Worm (Caenorhabditis elegans): ENCODE results near the gene ZC373.2.

ZC373.2 gene

ce11 chrX:10027556-10027955, 30.7 kb downstream of the ZC373.2 start, which contains the start of gene mkk-4:
Gene mkk-4, plus strand, starts transcription at chrX:10027856.
- no peak for TF ChIP-seq alr-1 (tag; optimal IDR thresholded peaks at IDR 0.05)
- TF ChIP-seq nhr-6 (tag; optimal IDR thresholded peaks at IDR 0.05), result no peak
- no peak for TF ChIP-seq nhr-21 (tag; optimal IDR thresholded peaks at IDR 0.05)
- no peak for TF ChIP-seq blmp-1 (tag; optimal IDR thresholded peaks at IDR 0.05; ENCODE audit: insufficient read depth)
- no peak for TF ChIP-seq nhr-10 (tag; optimal IDR thresholded peaks at IDR 0.05)
- no peak for TF ChIP-seq sma-3 (GFP tag; optimal IDR thresholded peaks at IDR 0.05)
- TF ChIP-seq ztf-4 (tag; optimal IDR thresholded peaks at IDR 0.05), result no peak
- no peak for TF ChIP-seq elt-1 (tag; optimal IDR thresholded peaks at IDR 0.05)
- no peak for TF ChIP-seq lin-39 (tag; optimal IDR thresholded peaks at IDR 0.05)
- no peak for TF ChIP-seq R02D3.7 (tag; optimal IDR thresholded peaks at IDR 0.05)
- no peak for TF ChIP-seq elt-3 (tag; optimal IDR thresholded peaks at IDR 0.05)
- TF ChIP-seq nhr-237 (tag; optimal IDR thresholded peaks at IDR 0.05), result no peak
- no peak for TF ChIP-seq ZK546.5 (tag; optimal IDR thresholded peaks at IDR 0.05)
- TF ChIP-seq zag-1 (tag; optimal IDR thresholded peaks at IDR 0.05), result no peak

DNA sequence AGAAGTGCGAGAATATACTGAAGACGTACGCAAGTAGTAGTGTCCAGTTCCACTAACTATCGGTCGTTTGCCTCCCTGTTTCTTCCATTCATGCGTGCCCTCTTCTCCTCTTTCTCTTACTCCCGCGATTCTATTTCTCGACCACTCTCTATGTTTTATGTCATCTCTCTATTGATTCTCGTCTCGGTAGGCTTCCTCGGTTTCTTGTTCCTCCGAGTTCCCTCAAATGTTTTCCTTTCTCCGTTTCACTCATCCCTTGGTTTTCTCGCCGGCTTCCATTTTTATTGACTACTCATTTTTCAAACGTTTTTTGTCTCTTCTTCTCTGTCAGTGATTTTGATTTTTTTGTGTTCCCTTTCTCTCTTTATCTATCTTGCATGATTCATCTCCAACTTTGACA, 31.9 kb downstream of the ZC373.2 start:
- TF ChIP-seq unc-62 (GFP tag; optimal IDR thresholded peaks at IDR 0.05), result no peak
- no peak for TF ChIP-seq egl-27 (tag; optimal IDR thresholded peaks at IDR 0.05)
- no peak for TF ChIP-seq ztf-4 (tag; optimal IDR thresholded peaks at IDR 0.05)
- TF ChIP-seq skn-1 (tag; optimal IDR thresholded peaks at IDR 0.05), result no peak
- peak; percentile 43 for TF ChIP-seq nhr-25 (tag; optimal IDR thresholded peaks at IDR 0.05)
- no peak for TF ChIP-seq R02D3.7 (tag; optimal IDR thresholded peaks at IDR 0.05)
- TF ChIP-seq unc-55 (GFP tag; optimal IDR thresholded peaks at IDR 0.05), result peak; percentile 46
- no peak for TF ChIP-seq nhr-11 (tag; optimal IDR thresholded peaks at IDR 0.05)
- peak; percentile 13 for TF ChIP-seq lin-13 (GFP tag; optimal IDR thresholded peaks at IDR 0.05)
- no peak for TF ChIP-seq ztf-1 (GFP tag; conservative IDR thresholded peaks at IDR 0.05)
- no peak for TF ChIP-seq ZK546.5 (tag; optimal IDR thresholded peaks at IDR 0.05)
- no peak for TF ChIP-seq nhr-23 (tag; optimal IDR thresholded peaks at IDR 0.05)
- no peak for TF ChIP-seq alr-1 (tag; optimal IDR thresholded peaks at IDR 0.05)
- TF ChIP-seq ceh-82 (tag; optimal IDR thresholded peaks at IDR 0.05), result no peak
- peak in 1 of 2 experiments; percentile 1 for TF ChIP-seq mdl-1 (tag; optimal IDR thresholded peaks at IDR 0.05)
- peak; percentile 23 for TF ChIP-seq sma-3 (GFP tag; optimal IDR thresholded peaks at IDR 0.05)
- TF ChIP-seq lin-11 (tag; optimal IDR thresholded peaks at IDR 0.05), result no peak
- TF ChIP-seq fos-1 (tag; optimal IDR thresholded peaks at IDR 0.05), result peak; percentile 76
- peak; percentile 59 for TF ChIP-seq nhr-6 (tag; optimal IDR thresholded peaks at IDR 0.05)
- peak in 1 of 2 experiments; percentile 51 for TF ChIP-seq lsy-2 (tag; optimal IDR thresholded peaks at IDR 0.05)
- no peak for TF ChIP-seq ztf-11 (tag; optimal IDR thresholded peaks at IDR 0.05)
- TF ChIP-seq zag-1 (tag; optimal IDR thresholded peaks at IDR 0.05), result peak; percentile 63
- peak; percentile 26 for TF ChIP-seq nhr-21 (tag; optimal IDR thresholded peaks at IDR 0.05)
- peak; percentile 58 for TF ChIP-seq C34F6.9 (tag; optimal IDR thresholded peaks at IDR 0.05)
- TF ChIP-seq F13H6.1 (tag; optimal IDR thresholded peaks at IDR 0.05), result peak; percentile 69
- TF ChIP-seq sma-9 (GFP tag; optimal IDR thresholded peaks at IDR 0.05), result peak; percentile 59
- no peak for TF ChIP-seq sma-9 (tag; optimal IDR thresholded peaks at IDR 0.05)
- TF ChIP-seq ceh-16 (tag; optimal IDR thresholded peaks at IDR 0.05), result peak; percentile 20
- TF ChIP-seq nhr-129 (tag; optimal IDR thresholded peaks at IDR 0.05), result peak; percentile 83
- peak; percentile 51 for TF ChIP-seq mab-5 (tag; optimal IDR thresholded peaks at IDR 0.05)
- TF ChIP-seq Y55F3AM.14 (GFP tag; optimal IDR thresholded peaks at IDR 0.05), result no peak
- no peak for TF ChIP-seq peb-1 (tag; optimal IDR thresholded peaks at IDR 0.05)
- TF ChIP-seq crh-2 (tag; optimal IDR thresholded peaks at IDR 0.05), result peak; percentile 67
- TF ChIP-seq sem-4 (tag; optimal IDR thresholded peaks at IDR 0.05), result peak; percentile 43
- no peak for TF ChIP-seq dmd-4 (tag; optimal IDR thresholded peaks at IDR 0.05)
- no peak for TF ChIP-seq nhr-12 (tag; optimal IDR thresholded peaks at IDR 0.05)

DNA sequence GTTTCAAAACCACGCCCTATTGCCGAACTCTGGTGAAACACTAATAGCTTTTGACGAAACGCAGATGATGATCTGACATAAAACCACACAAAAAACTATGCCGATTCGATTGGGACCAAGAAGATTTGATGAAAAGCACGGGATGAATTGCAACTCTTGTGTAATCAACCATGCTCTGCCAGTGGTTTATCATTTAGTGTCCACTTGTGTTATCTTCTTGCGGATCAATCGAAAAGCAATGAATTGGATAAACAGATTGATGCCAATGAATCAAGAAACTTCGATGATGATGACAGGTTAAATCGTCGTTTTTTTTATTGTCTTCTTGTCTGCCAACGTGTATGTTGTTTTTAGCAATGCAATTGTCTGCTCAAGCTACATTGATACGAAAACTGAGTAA, 36.2 kb downstream of the ZC373.2 start, which contains the start of gene F42G10.1:
Gene F42G10.1, minus strand, starts transcription at position 151 of the 400 bp plus-strand sequence.
- no peak for TF ChIP-seq ZK546.5 (tag; optimal IDR thresholded peaks at IDR 0.05)
- TF ChIP-seq sma-3 (GFP tag; optimal IDR thresholded peaks at IDR 0.05), result no peak
- no peak for TF ChIP-seq elt-1 (tag; optimal IDR thresholded peaks at IDR 0.05)
- TF ChIP-seq blmp-1 (tag; optimal IDR thresholded peaks at IDR 0.05; ENCODE audit: insufficient read depth), result no peak
- peak; percentile 9 for TF ChIP-seq nhr-129 (tag; optimal IDR thresholded peaks at IDR 0.05)
